Fruit fly (Drosophila melanogaster) whole organism, embryonic: ENCODE measurements around the gene cv-c.

Source experiments
- Awh ChIP-seq: fragments of 200-800 bp; sonication (Bioruptor generic); IDR thresholded peaks from 2 replicates; pipeline ENCODE4, ENCODE4 v1.3.6; 2022; ENCODE audit warnings: missing biosample characterization, missing genetic modification characterization
- CG10147 ChIP-seq: fragments of 200-800 bp; sonication (Bioruptor generic); optimal IDR thresholded peaks from 2 replicates; lab custom pipeline; 2019; ENCODE audit warnings: missing biosample characterization, mild to moderate bottlenecking, missing genetic modification characterization, moderate library complexity
- CG10321 ChIP-seq: fragments of 200-800 bp; sonication (Bioruptor generic); IDR thresholded peaks from 2 replicates; pipeline ENCODE4 v1.3.6; 2022; ENCODE audit warnings: missing biosample characterization, missing genetic modification characterization
- CG10979 ChIP-seq: fragments of 200-800 bp; sonication (Bioruptor generic); optimal IDR thresholded peaks from 2 replicates; lab custom pipeline; 2018; ENCODE audit warnings: missing biosample characterization, mild to moderate bottlenecking, missing genetic modification characterization, moderate library complexity
- CG12236 ChIP-seq: fragments of 200-800 bp; sonication (Bioruptor generic); optimal IDR thresholded peaks from 2 replicates; lab custom pipeline; 2016; ENCODE audit warnings: missing biosample characterization, missing genetic modification characterization
- CG1529 ChIP-seq: fragments of 200-800 bp; sonication (Bioruptor generic); optimal IDR thresholded peaks from 3 replicates; lab custom pipeline; 2018; ENCODE audit warnings: missing biosample characterization, missing genetic modification characterization
- CG15514 ChIP-seq: fragments of 200-800 bp; sonication (Bioruptor generic); optimal IDR thresholded peaks from 3 replicates; lab custom pipeline; 2017; ENCODE audit warnings: missing biosample characterization, missing genetic modification characterization, mild to moderate bottlenecking, moderate library complexity, missing genetic modification reagents
- CG1603 ChIP-seq: fragments of 200-800 bp; sonication (Bioruptor generic); optimal IDR thresholded peaks from 2 replicates; lab custom pipeline; 2019; ENCODE audit warnings: missing biosample characterization, mild to moderate bottlenecking, missing genetic modification characterization, moderate library complexity
- CG16779 ChIP-seq: fragments of 200-800 bp; sonication (Bioruptor generic); IDR thresholded peaks from 2 replicates; pipeline ENCODE4 v1.3.6; 2022; ENCODE audit warnings: missing biosample characterization, missing genetic modification characterization
- CG1792 ChIP-seq: fragments of 200-800 bp; sonication (Bioruptor generic); optimal IDR thresholded peaks from 2 replicates; lab custom pipeline; 2016; ENCODE audit warnings: missing biosample characterization, missing genetic modification characterization
- CG18599 ChIP-seq: fragments of 200-800 bp; sonication (Bioruptor generic); optimal IDR thresholded peaks from 3 replicates; lab custom pipeline; 2017; ENCODE audit warnings: missing biosample characterization, missing genetic modification characterization, mild to moderate bottlenecking, moderate library complexity, missing genetic modification reagents
- CG18619 ChIP-seq: fragments of 200-800 bp; sonication (Bioruptor generic); optimal IDR thresholded peaks from 3 replicates; lab custom pipeline; 2017; ENCODE audit warnings: missing biosample characterization, mild to moderate bottlenecking, missing genetic modification characterization
- CG2875 ChIP-seq: fragments of 200-800 bp; sonication (Bioruptor generic); optimal IDR thresholded peaks from 2 replicates; lab custom pipeline; 2017; ENCODE audit warnings: missing biosample characterization, mild to moderate bottlenecking, missing genetic modification characterization, missing genetic modification reagents
- CG3838 ChIP-seq: fragments of 200-800 bp; sonication (Bioruptor generic); optimal IDR thresholded peaks from 3 replicates; lab custom pipeline; 2016; ENCODE audit warnings: missing biosample characterization, missing genetic modification characterization
- CG3847 ChIP-seq: fragments of 200-800 bp; sonication (Bioruptor generic); IDR thresholded peaks from 2 replicates; pipeline ENCODE4 v1.3.6; 2022; ENCODE audit warnings: missing biosample characterization, missing genetic modification characterization
- CG42726 ChIP-seq: fragments of 200-800 bp; sonication (Bioruptor generic); IDR thresholded peaks from 2 replicates; pipeline ENCODE4 v1.3.6; 2022; ENCODE audit warnings: missing biosample characterization, missing genetic modification characterization; ENCODE audit not compliant: partially characterized antibody
- CG4328 ChIP-seq: fragments of 200-800 bp; sonication (Bioruptor generic); optimal IDR thresholded peaks from 3 replicates; lab custom pipeline; 2017; ENCODE audit warnings: missing biosample characterization, missing genetic modification reagents, missing genetic modification characterization
- CG7357 ChIP-seq: fragments of 200-800 bp; sonication (Bioruptor generic); IDR thresholded peaks from 3 replicates; pipeline ENCODE4 v1.3.6; 2022; ENCODE audit warnings: missing biosample characterization, missing genetic modification characterization
- CG7987 ChIP-seq: fragments of 200-800 bp; sonication (Bioruptor generic); optimal IDR thresholded peaks from 2 replicates; lab custom pipeline; 2018; ENCODE audit warnings: missing biosample characterization, mild to moderate bottlenecking, missing genetic modification characterization, moderate library complexity
- CG9215 ChIP-seq: fragments of 200-800 bp; sonication (Bioruptor generic); IDR thresholded peaks from 2 replicates; pipeline ENCODE4 v1.3.6; 2022; ENCODE audit warnings: missing biosample characterization, missing genetic modification characterization
- Dad ChIP-seq: fragments of 200-800 bp; sonication (Bioruptor generic); optimal IDR thresholded peaks from 3 replicates; lab custom pipeline; 2016; ENCODE audit warnings: missing biosample characterization, missing genetic modification characterization
- Hand ChIP-seq: fragments of 200-800 bp; sonication (Bioruptor generic); optimal IDR thresholded peaks from 2 replicates; lab custom pipeline; 2017; ENCODE audit warnings: mild to moderate bottlenecking, missing biosample characterization, missing genetic modification reagents, missing genetic modification characterization
- Hey ChIP-seq: fragments of 200-800 bp; sonication (Bioruptor generic); optimal IDR thresholded peaks from 3 replicates; lab custom pipeline; 2018; ENCODE audit warnings: missing biosample characterization, mild to moderate bottlenecking, missing genetic modification characterization
- HmgZ ChIP-seq: fragments of 200-800 bp; sonication (Bioruptor generic); optimal IDR thresholded peaks from 2 replicates; lab custom pipeline; 2018; ENCODE audit warnings: missing biosample characterization, mild to moderate bottlenecking, missing genetic modification characterization
- Lim3 ChIP-seq: fragments of 200-800 bp; sonication (Bioruptor generic); IDR thresholded peaks from 2 replicates; pipeline ENCODE4 v1.3.6; 2022; ENCODE audit warnings: missing biosample characterization, missing genetic modification characterization
- Mad ChIP-seq: fragments of 200-800 bp; sonication (Bioruptor generic); optimal IDR thresholded peaks from 2 replicates; lab custom pipeline; 2016; ENCODE audit warnings: missing biosample characterization, missing genetic modification characterization
- NC2β ChIP-seq: fragments of 200-800 bp; sonication (Bioruptor generic); optimal IDR thresholded peaks from 2 replicates; lab custom pipeline; 2016; ENCODE audit warnings: missing biosample characterization, missing genetic modification characterization
- Sin3A ChIP-seq: fragments of >200 bp; optimal IDR thresholded peaks from 2 replicates; lab custom pipeline; 2018
- Sox100B ChIP-seq: fragments of 200-800 bp; sonication (Bioruptor generic); optimal IDR thresholded peaks from 3 replicates; lab custom pipeline; 2018; ENCODE audit warnings: missing biosample characterization, mild to moderate bottlenecking, missing genetic modification characterization
- Stat92E ChIP-seq, 3 experiments: fragments of >200 bp in 2 of 3; fragments of 200-800 bp in 1 of 3; sonication (Bioruptor generic) in 1 of 3; optimal IDR thresholded peaks; 2 replicates each; lab custom pipeline; 2017 to 2019; ENCODE audit warnings: missing biosample characterization in 3 of 3, missing genetic modification characterization in 3 of 3, mild to moderate bottlenecking in 1 of 3, moderate library complexity in 1 of 3
- TFAM ChIP-seq: fragments of 200-800 bp; sonication (Bioruptor generic); optimal IDR thresholded peaks from 2 replicates; lab custom pipeline; 2017; ENCODE audit warnings: missing biosample characterization, missing genetic modification characterization, inconsistent platforms
- Usf ChIP-seq: fragments of 200-800 bp; sonication (Bioruptor generic); optimal IDR thresholded peaks from 2 replicates; lab custom pipeline; 2017; ENCODE audit warnings: missing genotype, missing biosample characterization, missing genetic modification characterization
- bsh ChIP-seq, 2 experiments: fragments of 200-800 bp; sonication (Bioruptor generic); optimal IDR thresholded peaks; 2 replicates each; lab custom pipeline; 2017 to 2018; ENCODE audit warnings: mild to moderate bottlenecking in 2 of 2, missing biosample characterization in 2 of 2, missing genetic modification characterization in 2 of 2, moderate library complexity in 1 of 2
- cg ChIP-seq: fragments of 200-800 bp; sonication (Bioruptor generic); optimal IDR thresholded peaks from 3 replicates; lab custom pipeline; 2019; ENCODE audit warnings: missing biosample characterization, mild to moderate bottlenecking, missing genetic modification characterization, moderate library complexity
- chn ChIP-seq: fragments of 200-800 bp; sonication (Bioruptor generic); optimal IDR thresholded peaks from 2 replicates; lab custom pipeline; 2016; ENCODE audit warnings: missing biosample characterization, missing genetic modification characterization
- dm ChIP-seq: fragments of 200-800 bp; sonication (Bioruptor generic); optimal IDR thresholded peaks from 3 replicates; lab custom pipeline; 2016; ENCODE audit warnings: missing biosample characterization, missing genetic modification characterization
- esg ChIP-seq: fragments of 200-800 bp; sonication (Bioruptor generic); conservative IDR thresholded peaks from 2 replicates; pipeline ENCODE4 v1.3.6; 2022; ENCODE audit warnings: missing biosample characterization, missing genetic modification characterization
- eyg ChIP-seq: fragments of 200-800 bp; sonication (Bioruptor generic); optimal IDR thresholded peaks from 3 replicates; lab custom pipeline; 2016; ENCODE audit warnings: missing biosample characterization, missing genetic modification characterization
- grau ChIP-seq: fragments of 200-800 bp; optimal IDR thresholded peaks from 3 replicates; lab custom pipeline; 2019; ENCODE audit warnings: missing biosample characterization, mild to moderate bottlenecking, missing genetic modification characterization, moderate library complexity
- gro ChIP-seq: fragments of 200-800 bp; sonication (Bioruptor generic); optimal IDR thresholded peaks from 2 replicates; lab custom pipeline; 2016; ENCODE audit warnings: missing biosample characterization, missing genetic modification characterization
- lola ChIP-seq, 3 experiments: fragments of >200 bp in 2 of 3; fragments of 200-800 bp in 1 of 3; sonication (Bioruptor generic) in 1 of 3; optimal IDR thresholded peaks; 2 replicates each; lab custom pipeline; 2017 to 2019; ENCODE audit warnings: missing biosample characterization in 3 of 3, missing genetic modification characterization in 3 of 3, mild to moderate bottlenecking in 1 of 3, moderate library complexity in 1 of 3
- p53 ChIP-seq: fragments of 200-800 bp; sonication (Bioruptor generic); optimal IDR thresholded peaks from 2 replicates; lab custom pipeline; 2016; ENCODE audit warnings: missing biosample characterization, missing genetic modification characterization
- slp2 ChIP-seq: fragments of 200-800 bp; sonication (Bioruptor generic); optimal IDR thresholded peaks from 2 replicates; lab custom pipeline; 2016; ENCODE audit warnings: missing biosample characterization, missing genetic modification characterization
- sob ChIP-seq: fragments of 200-800 bp; sonication (Bioruptor generic); IDR thresholded peaks from 2 replicates; pipeline ENCODE4 v1.3.6; 2022; ENCODE audit warnings: missing biosample characterization, missing genetic modification characterization
- sr ChIP-seq: fragments of 200-800 bp; sonication (Bioruptor generic); IDR thresholded peaks from 3 replicates; pipeline ENCODE4 v1.3.6; 2022; ENCODE audit warnings: missing biosample characterization, missing genetic modification characterization
- sug ChIP-seq: fragments of 200-800 bp; optimal IDR thresholded peaks from 2 replicates; lab custom pipeline; 2019; ENCODE audit warnings: missing biosample characterization, mild to moderate bottlenecking, missing genetic modification characterization, moderate library complexity
- tap ChIP-seq: fragments of 200-800 bp; optimal IDR thresholded peaks from 3 replicates; lab custom pipeline; 2019; ENCODE audit warnings: missing biosample characterization, mild to moderate bottlenecking, missing genetic modification characterization, moderate library complexity
- tll ChIP-seq, 2 experiments: fragments of 200-800 bp in 1 of 2; fragments of >200 bp in 1 of 2; sonication (Bioruptor generic) in 1 of 2; optimal IDR thresholded peaks; 2 replicates each; lab custom pipeline; 2017 to 2019; ENCODE audit warnings: missing biosample characterization in 2 of 2, missing genetic modification characterization in 2 of 2, mild to moderate bottlenecking in 1 of 2, moderate library complexity in 1 of 2
- tup ChIP-seq: fragments of 200-800 bp; sonication (Bioruptor generic); optimal IDR thresholded peaks from 2 replicates; lab custom pipeline; 2016; ENCODE audit warnings: missing biosample characterization, mild to moderate bottlenecking, missing genetic modification characterization, moderate library complexity
- yki ChIP-seq: fragments of >200 bp; optimal IDR thresholded peaks from 3 replicates; lab custom pipeline; 2018
- zen2 ChIP-seq: fragments of 200-800 bp; sonication (Bioruptor generic); IDR thresholded peaks from 3 replicates; pipeline ENCODE4 v1.3.6; 2022; ENCODE audit warnings: missing biosample characterization, missing genetic modification characterization; ENCODE audit not compliant: partially characterized antibody

The cv-c gene

DNA sequence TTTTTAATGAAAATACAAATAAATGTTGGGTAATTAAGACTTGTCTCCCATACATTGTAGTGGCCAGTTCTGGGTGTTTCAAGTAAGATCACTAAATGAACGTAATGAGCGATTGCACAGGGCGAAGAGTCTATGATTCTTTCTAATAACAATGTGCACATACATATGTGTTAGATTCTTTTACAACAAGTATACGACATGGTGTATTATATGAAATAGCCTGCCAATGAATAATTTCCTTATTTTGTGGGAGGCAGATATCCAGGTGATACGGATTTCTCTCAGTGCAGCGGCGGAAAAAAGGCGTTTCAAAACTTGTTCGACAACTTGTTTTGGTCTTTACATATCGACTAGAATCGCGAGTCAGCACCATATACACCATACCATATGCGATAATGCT, 7.9 kb downstream of the cv-c start (continued):
- TF ChIP-seq dm (GFP tag; lab: Kevin White, UChicago) (no peak), Hey (no peak), HmgZ (tag; lab: Kevin White, UChicago) (peak; percentile 25), slp2 (GFP tag; lab: Kevin White, UChicago) (peak; percentile 32), sr (GFP tag; lab: Robert Waterston, UW) (no peak), cg (GFP tag; lab: Kevin White, UChicago) (no peak), Awh (GFP tag; lab: Robert Waterston, UW) (no peak), p53 (GFP tag; lab: Kevin White, UChicago) (peak; percentile 22), CG1603 (tag; lab: Kevin White, UChicago) (peak; percentile 68), CG1529 (GFP tag; lab: Kevin White, UChicago) (no peak), TFAM (no peak), CG1792 (peak; percentile 18), NC2β (GFP tag; lab: Kevin White, UChicago) (peak; percentile 35), CG7987 (GFP tag; lab: Kevin White, UChicago) (no peak), CG9215 (GFP tag; lab: Robert Waterston, UW) (peak; percentile 51; the same call in 1 of the 2 replicates), gro (GFP tag; lab: Kevin White, UChicago) (peak; percentile 82), CG42726 (GFP tag; lab: Robert Waterston, UW) (no peak), Sox100B (no peak), tll (GFP tag; optimal IDR thresholded peaks at IDR 0.05; lab: Kevin White, UChicago) (no peak), sug (tag; lab: Kevin White, UChicago) (no peak), Dad (GFP tag; lab: Kevin White, UChicago) (no peak), Mad (GFP tag; lab: Kevin White, UChicago) (no peak), CG3847 (GFP tag; lab: Robert Waterston, UW) (peak; percentile 50), Usf (GFP tag; lab: Kevin White, UChicago) (no peak), zen2 (GFP tag; lab: Robert Waterston, UW) (no peak), Hand (GFP tag; lab: Kevin White, UChicago) (peak; percentile 23), tup (GFP tag; lab: Kevin White, UChicago) (peak; percentile 50), CG18599 (peak; percentile 55), Lim3 (GFP tag; lab: Robert Waterston, UW) (no peak), chn (GFP tag; lab: Kevin White, UChicago) (peak; percentile 23), CG12236 (GFP tag; lab: Kevin White, UChicago) (no peak), CG2875 (no peak), tap (no peak), esg (GFP tag; lab: Robert Waterston, UW) (peak; percentile 39; the same call in 1 of the 2 replicates), CG15514 (GFP tag; lab: Kevin White, UChicago) (peak; percentile 60), yki (lab: Kevin White, UChicago) (no peak), CG18619 (GFP tag; lab: Kevin White, UChicago) (peak; percentile 18), sob (GFP tag; lab: Robert Waterston, UW) (peak; percentile 44; the same call in 1 of the 2 replicates), CG10979 (peak; percentile 48), eyg (peak; percentile 13), Stat92E (GFP tag; optimal IDR thresholded peaks at IDR 0.05; lab: Kevin White, UChicago) (no peak), lola (GFP tag; optimal IDR thresholded peaks at IDR 0.05; lab: Kevin White, UChicago) (no peak), grau (tag; lab: Kevin White, UChicago) (peak; percentile 66), Sin3A (lab: Kevin White, UChicago) (no peak), CG7357 (GFP tag; lab: Robert Waterston, UW) (no peak), CG10321 (no peak), CG3838 (GFP tag; lab: Kevin White, UChicago) (peak; percentile 8), CG10147 (peak; percentile 32), bsh (GFP tag; optimal IDR thresholded peaks at IDR 0.05; lab: Kevin White, UChicago) (peak; percentile 6 to 63), CG4328 (no peak), CG16779 (GFP tag; lab: Robert Waterston, UW) (0 out of 2 replicates have a peak, but pooled peaks have one; percentile 37)
